Worm (Caenorhabditis elegans) whole organism, late embryonic: Measurements from ENCODE around the gene sam-4.
"Not testable (repeated sequence)": the region's sequence is repeated elsewhere in the genome, so short reads cannot be mapped to it uniquely, and the experiment has no call there.

ENCODE experiments used
- C08G9.2 ChIP-seq: sonication (generic microtip); optimal IDR thresholded peaks from 2 replicates; lab custom pipeline; 2016; ENCODE audit warnings: mild to moderate bottlenecking, missing genetic modification characterization, moderate library complexity, missing compliant biosample characterization
- C38D4.7 ChIP-seq: fragments of 200-800 bp; sonication (Bioruptor generic); optimal IDR thresholded peaks from 2 replicates; lab custom pipeline; 2018; ENCODE audit warnings: mild to moderate bottlenecking, missing genetic modification characterization, moderate library complexity, missing compliant biosample characterization
- K02D7.2 ChIP-seq: sonication (generic microtip); optimal IDR thresholded peaks from 2 replicates; lab custom pipeline; 2017; ENCODE audit warnings: mild to moderate bottlenecking, missing genetic modification characterization, missing compliant biosample characterization
- Y22D7AL.16 ChIP-seq: sonication (generic microtip); optimal IDR thresholded peaks from 2 replicates; lab custom pipeline; 2016; ENCODE audit warnings: missing genetic modification characterization, missing compliant biosample characterization
- ahr-1 ChIP-seq: sonication (generic microtip); optimal IDR thresholded peaks from 2 replicates; lab custom pipeline; 2016; ENCODE audit warnings: missing genetic modification characterization, missing compliant biosample characterization
- ama-1 ChIP-seq: fragments of 150-350 bp; optimal IDR thresholded peaks from 2 replicates; lab custom pipeline; 2014
- ceh-14 ChIP-seq: sonication (generic microtip); optimal IDR thresholded peaks from 2 replicates; lab custom pipeline; 2016; ENCODE audit warnings: missing genotype, missing genetic modification characterization, missing compliant biosample characterization
- ceh-18 ChIP-seq: sonication (generic microtip); optimal IDR thresholded peaks from 2 replicates; lab custom pipeline; 2016; ENCODE audit warnings: missing genetic modification characterization, missing compliant biosample characterization
- ceh-19 ChIP-seq: fragments of 200-800 bp; sonication (Bioruptor generic); optimal IDR thresholded peaks from 2 replicates; lab custom pipeline; 2018; ENCODE audit warnings: mild to moderate bottlenecking, missing genetic modification characterization, missing compliant biosample characterization
- ceh-2 ChIP-seq: sonication (generic microtip); optimal IDR thresholded peaks from 2 replicates; lab custom pipeline; 2016; ENCODE audit warnings: missing genotype, missing genetic modification characterization, missing compliant biosample characterization
- ceh-22 ChIP-seq: sonication (generic microtip); optimal IDR thresholded peaks from 2 replicates; lab custom pipeline; 2017; ENCODE audit warnings: missing biosample characterization, missing genetic modification characterization
- ceh-30 ChIP-seq: fragments of 150-350 bp; optimal IDR thresholded peaks from 2 replicates; lab custom pipeline; 2014; ENCODE audit warnings: missing biosample characterization, missing genetic modification characterization
- ceh-31 ChIP-seq: sonication (generic microtip); optimal IDR thresholded peaks from 2 replicates; lab custom pipeline; 2016; ENCODE audit warnings: missing genetic modification characterization, missing compliant biosample characterization
- ceh-34 ChIP-seq: sonication (generic microtip); optimal IDR thresholded peaks from 2 replicates; lab custom pipeline; 2016; ENCODE audit warnings: mild to moderate bottlenecking, missing genetic modification characterization, missing compliant biosample characterization
- ceh-6 ChIP-seq: fragments of 200-800 bp; sonication (Bioruptor generic); optimal IDR thresholded peaks from 2 replicates; lab custom pipeline; 2018; ENCODE audit warnings: mild to moderate bottlenecking, missing genetic modification characterization, missing compliant biosample characterization
- ceh-9 ChIP-seq: sonication (generic microtip); optimal IDR thresholded peaks from 2 replicates; lab custom pipeline; 2016; ENCODE audit warnings: mild to moderate bottlenecking, missing genetic modification characterization, inconsistent platforms, missing compliant biosample characterization
- elt-2 ChIP-seq: sonication (generic microtip); optimal IDR thresholded peaks from 2 replicates; lab custom pipeline; 2016; ENCODE audit warnings: missing genetic modification reagents, missing genetic modification characterization, missing compliant biosample characterization
- elt-4 ChIP-seq: sonication (generic microtip); optimal IDR thresholded peaks from 2 replicates; lab custom pipeline; 2016; ENCODE audit warnings: missing genetic modification characterization, missing compliant biosample characterization
- ets-4 ChIP-seq: sonication (generic microtip); optimal IDR thresholded peaks from 2 replicates; lab custom pipeline; 2016; ENCODE audit warnings: missing genetic modification characterization, missing compliant biosample characterization
- fkh-10 ChIP-seq: fragments of 150-350 bp; optimal IDR thresholded peaks from 2 replicates; lab custom pipeline; 2014; ENCODE audit warnings: missing biosample characterization, missing genetic modification reagents, missing genetic modification characterization
- fkh-6 ChIP-seq: sonication (generic microtip); optimal IDR thresholded peaks from 2 replicates; lab custom pipeline; 2016; ENCODE audit warnings: missing genetic modification characterization, missing compliant biosample characterization
- hlh-15 ChIP-seq: sonication (generic microtip); optimal IDR thresholded peaks from 2 replicates; lab custom pipeline; 2016; ENCODE audit warnings: missing genetic modification characterization, missing compliant biosample characterization
- hlh-30 ChIP-seq: sonication (generic microtip); optimal IDR thresholded peaks from 2 replicates; lab custom pipeline; 2017; ENCODE audit warnings: antibody characterized with exemption, missing genetic modification characterization, missing compliant biosample characterization; ENCODE audit not compliant: insufficient read depth
- hlh-8 ChIP-seq: sonication (generic microtip); optimal IDR thresholded peaks from 2 replicates; lab custom pipeline; 2016; ENCODE audit warnings: missing genotype, missing genetic modification characterization, missing compliant biosample characterization
- lim-6 ChIP-seq: sonication (generic microtip); optimal IDR thresholded peaks from 2 replicates; lab custom pipeline; 2016; ENCODE audit warnings: missing genetic modification characterization, missing compliant biosample characterization
- nfya-1 ChIP-seq: sonication (generic microtip); optimal IDR thresholded peaks from 2 replicates; lab custom pipeline; 2017; ENCODE audit warnings: missing genetic modification characterization, mild to moderate bottlenecking, missing compliant biosample characterization, antibody characterized with exemption, moderate library complexity
- pax-1 ChIP-seq: fragments of 150-350 bp; optimal IDR thresholded peaks from 2 replicates; lab custom pipeline; 2014; ENCODE audit warnings: missing biosample characterization, missing genetic modification characterization
- pha-2 ChIP-seq: sonication (generic microtip); optimal IDR thresholded peaks from 2 replicates; lab custom pipeline; 2017; ENCODE audit warnings: mild to moderate bottlenecking, missing genetic modification characterization, missing compliant biosample characterization
- ref-2 ChIP-seq: sonication (generic microtip); optimal IDR thresholded peaks from 2 replicates; lab custom pipeline; 2016; ENCODE audit warnings: missing genetic modification characterization, missing compliant biosample characterization
- sdc-2 ChIP-seq: sonication (generic microtip); optimal IDR thresholded peaks from 2 replicates; lab custom pipeline; 2016; ENCODE audit warnings: missing genotype, missing genetic modification characterization, missing compliant biosample characterization
- sox-4 ChIP-seq: sonication (generic microtip); optimal IDR thresholded peaks from 2 replicates; lab custom pipeline; 2017; ENCODE audit warnings: mild to moderate bottlenecking, missing genetic modification characterization, inconsistent platforms, missing compliant biosample characterization
- ttx-3 ChIP-seq: sonication (generic microtip); optimal IDR thresholded peaks from 2 replicates; lab custom pipeline; 2016; ENCODE audit warnings: missing genetic modification reagents, missing genetic modification characterization, missing compliant biosample characterization
- unc-42 ChIP-seq: sonication (generic microtip); optimal IDR thresholded peaks from 2 replicates; lab custom pipeline; 2016; ENCODE audit warnings: missing genotype, missing genetic modification characterization, missing compliant biosample characterization
- unc-55 ChIP-seq: sonication (generic microtip); optimal IDR thresholded peaks from 2 replicates; lab custom pipeline; 2017; ENCODE audit warnings: missing biosample characterization, missing genetic modification reagents, missing genetic modification characterization

The sam-4 gene

ce11 chrII:5622383-5622939 is 26.6 kb downstream of the sam-4 start, which contains the start of the genes eif-3.L and npl-4.2:
Gene eif-3.L (minus strand): TSS chrII:5622483.
Gene npl-4.2 (plus strand): TSS chrII:5622889.
- TF ChIP-seq ama-1 (lab: Kevin White, UChicago); hlh-15; pha-2 (tag; lab: Kevin White, UChicago): not testable (repeated sequence)

- TF ChIP-seq C08G9.2 (tag; lab: Kevin White, UChicago) (no peak), sdc-2 (tag; lab: Kevin White, UChicago) (no peak), ceh-31 (tag; lab: Kevin White, UChicago) (no peak), pax-1 (tag; lab: Kevin White, UChicago) (no peak), ceh-14 (tag; lab: Kevin White, UChicago) (no peak), sox-4 (no peak), elt-2 (tag; lab: Kevin White, UChicago) (peak; percentile 45)
Measured at ce11 chrII:5619298-5619697, 29.8 kb downstream of the sam-4 start, which contains the start of gene dhs-6. Gene dhs-6 (minus strand): TSS chrII:5619319.

DNA sequence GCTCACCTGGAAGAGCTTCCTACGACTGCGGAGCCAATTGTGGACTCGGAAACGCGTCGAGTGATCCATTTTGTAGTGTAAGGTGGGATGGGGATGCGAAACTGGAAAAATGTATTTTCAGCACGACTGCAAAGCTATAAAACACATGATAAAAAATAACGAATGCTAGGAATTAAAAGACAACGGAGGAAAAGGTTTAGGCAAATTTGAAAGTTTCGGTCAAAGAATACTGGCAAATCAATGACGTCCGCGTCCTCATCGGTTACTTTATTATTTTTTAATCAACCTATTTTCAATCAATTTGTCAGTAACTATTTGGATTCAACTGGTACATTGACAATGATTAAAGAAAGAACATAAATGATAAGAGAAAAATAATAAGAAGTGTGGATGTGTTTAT is 41.3 kb downstream of the sam-4 start, which contains the start of gene C17G10.7:
Gene C17G10.7 (minus strand): TSS at position 101 of the 400 bp plus-strand sequence.
- TF ChIP-seq C38D4.7 (GFP tag; lab: Kevin White, UChicago) = no peak
- no peak for TF ChIP-seq unc-55 (GFP tag; lab: Kevin White, UChicago)
- TF ChIP-seq ceh-6 (GFP tag; lab: Kevin White, UChicago) = no peak

DNA sequence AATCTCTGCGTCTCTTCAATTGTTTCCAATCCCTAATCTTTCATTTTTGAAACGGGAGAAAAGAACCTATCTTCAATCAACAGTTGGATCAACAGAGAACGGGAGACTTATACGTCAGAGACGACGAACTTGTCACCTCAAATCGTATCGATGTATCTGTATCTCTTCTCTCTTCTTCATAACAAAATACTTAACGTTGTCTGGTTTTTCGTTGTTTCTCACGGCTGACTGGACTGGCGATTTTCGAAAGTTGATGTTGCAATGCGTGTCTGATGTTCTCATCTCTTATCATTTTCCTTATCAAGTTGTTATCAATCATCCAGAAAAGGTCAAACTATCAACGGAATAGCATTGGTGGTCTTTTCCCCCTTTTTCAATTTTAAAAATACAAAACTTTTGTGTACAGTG is 43.5 kb downstream of the sam-4 start:
- TF ChIP-seq unc-55 (GFP tag; lab: Kevin White, UChicago) = peak; percentile 39
- no peak for TF ChIP-seq unc-42 (tag; lab: Kevin White, UChicago)
- TF ChIP-seq elt-2 (tag; lab: Kevin White, UChicago) = peak; percentile 99
- TF ChIP-seq hlh-15 = no peak
- TF ChIP-seq hlh-8 (tag; lab: Kevin White, UChicago) = no peak
- no peak for TF ChIP-seq K02D7.2

DNA sequence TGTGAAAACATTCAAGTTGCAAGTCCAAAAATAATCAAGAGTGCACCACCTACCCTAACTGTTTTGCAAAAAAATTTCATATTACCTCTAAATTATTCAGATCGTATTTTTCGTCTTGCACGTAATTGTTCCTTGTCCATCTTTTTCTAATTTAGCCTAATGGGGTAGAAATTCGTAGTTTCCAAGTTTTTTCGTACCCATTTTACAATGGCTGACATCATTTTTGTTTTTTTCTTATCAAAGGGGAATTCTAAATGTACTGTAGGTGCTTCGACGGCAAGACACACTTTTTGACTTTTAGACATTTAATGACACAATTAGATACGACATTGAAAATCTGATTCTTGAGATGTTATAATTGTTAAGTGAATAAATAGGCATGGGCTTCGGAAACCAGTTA is 44.6 kb downstream of the sam-4 start:
- TF ChIP-seq ets-4 (no peak), ceh-2 (tag; lab: Kevin White, UChicago) (no peak), lim-6 (tag; lab: Kevin White, UChicago) (no peak)

- no peak for TF ChIP-seq fkh-10
- no peak for TF ChIP-seq Y22D7AL.16
- no peak for TF ChIP-seq ceh-34 (tag; lab: Kevin White, UChicago)
- TF ChIP-seq ttx-3 (tag; lab: Kevin White, UChicago) = no peak
- TF ChIP-seq ceh-18 (tag; lab: Kevin White, UChicago) = no peak
- TF ChIP-seq ceh-19 (GFP tag; lab: Kevin White, UChicago) = no peak
- TF ChIP-seq ceh-14 (tag; lab: Kevin White, UChicago) = no peak
- no peak for TF ChIP-seq ceh-22 (tag; lab: Kevin White, UChicago)
- TF ChIP-seq ceh-9 (tag; lab: Kevin White, UChicago) = no peak
- TF ChIP-seq ref-2 = no peak
- no peak for TF ChIP-seq sox-4
- TF ChIP-seq unc-42 (tag; lab: Kevin White, UChicago) = no peak
- TF ChIP-seq lim-6 (tag; lab: Kevin White, UChicago) = no peak
- no peak for TF ChIP-seq ceh-30 (tag; lab: Kevin White, UChicago)
- TF ChIP-seq elt-4 (tag; lab: Kevin White, UChicago) = no peak
- TF ChIP-seq hlh-30 = no peak
- TF ChIP-seq ahr-1 (tag; lab: Kevin White, UChicago) = no peak
- TF ChIP-seq fkh-6 = no peak
- no peak for TF ChIP-seq nfya-1 (tag; lab: Kevin White, UChicago)
Measured at ce11 chrII:5603194-5603593, 45.9 kb downstream of the sam-4 start, which contains the start of gene C17G10.6. Gene C17G10.6 (minus strand): TSS chrII:5603294.
